Fruit fly (Drosophila melanogaster): Measurements from ENCODE around the gene CG12065.
A peak's percentile ranks its signal among the peaks of the same experiment; 100 is the strongest.

Gene CG12065

DNA sequence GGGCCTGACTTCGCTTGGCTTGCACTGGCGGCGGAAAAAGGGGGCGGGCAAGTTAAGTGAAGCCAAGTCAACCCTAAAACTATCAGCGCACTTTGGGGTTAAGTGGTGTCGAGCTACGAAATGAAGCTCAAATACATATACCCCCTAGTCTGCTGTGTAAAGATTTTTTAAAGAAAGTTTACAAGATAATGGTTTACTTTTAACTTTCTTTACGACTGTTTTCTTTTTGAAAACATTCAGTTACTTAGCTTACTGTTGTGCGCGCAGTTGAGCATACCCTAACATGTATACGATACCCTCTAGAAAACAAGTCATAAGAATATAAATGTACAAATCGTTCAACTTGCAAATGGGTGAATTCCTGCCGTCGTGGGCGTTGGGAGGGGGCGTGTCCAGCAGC lies 31.4 kb upstream of the CG12065 start (continued):
- TF ChIP-seq maf-S (GFP tag; optimal IDR thresholded peaks at IDR 0.05): no peak
- TF ChIP-seq CG32772 (GFP tag; IDR thresholded peaks at IDR 0.05): peak; percentile 32; the same call in 1 of the 2 replicates
- TF ChIP-seq amos (GFP tag; IDR thresholded peaks at IDR 0.05; ENCODE audit: partially characterized antibody): no peak
- TF ChIP-seq phol (tag; optimal IDR thresholded peaks at IDR 0.05): peak; percentile 28
- peak; percentile 58 for TF ChIP-seq CG2120 (GFP tag; optimal IDR thresholded peaks at IDR 0.05)
- no peak for TF ChIP-seq CG14860 (GFP tag; IDR thresholded peaks at IDR 0.05; ENCODE audit: partially characterized antibody)
- TF ChIP-seq CG18619 (GFP tag; optimal IDR thresholded peaks at IDR 0.05): no peak
- peak; percentile 41 for TF ChIP-seq Antp (GFP tag; optimal IDR thresholded peaks at IDR 0.05)
- 0 out of 3 replicates have a peak, but pooled peaks have one; percentile 29 for TF ChIP-seq Optix (GFP tag; IDR thresholded peaks at IDR 0.05)
- no peak for TF ChIP-seq Lpt (GFP tag; optimal IDR thresholded peaks at IDR 0.05)
- peak; percentile 69 for TF ChIP-seq Med (GFP tag)
- no peak for TF ChIP-seq prd (optimal IDR thresholded peaks at IDR 0.05)
- peak; percentile 46; the same call in 2 of the 3 replicates for TF ChIP-seq prd (GFP tag; IDR thresholded peaks at IDR 0.05)
- TF ChIP-seq CG7928 (GFP tag; optimal IDR thresholded peaks at IDR 0.05): no peak
- no peak for TF ChIP-seq Spps (tag; optimal IDR thresholded peaks at IDR 0.05)
- TF ChIP-seq dm (GFP tag; optimal IDR thresholded peaks at IDR 0.05): no peak
- TF ChIP-seq Blimp-1 (GFP tag; optimal IDR thresholded peaks at IDR 0.05): no peak
- TF ChIP-seq Atf3 (GFP tag; optimal IDR thresholded peaks at IDR 0.05): no peak
- no peak for TF ChIP-seq lola (GFP tag; optimal IDR thresholded peaks at IDR 0.05)
- TF ChIP-seq CG9932 (GFP tag; IDR thresholded peaks at IDR 0.05): peak; percentile 33; the same call in 1 of the 2 replicates
- no peak for TF ChIP-seq sd (tag; optimal IDR thresholded peaks at IDR 0.05)
- TF ChIP-seq CG8089 (GFP tag; optimal IDR thresholded peaks at IDR 0.05): peak; percentile 11
- TF ChIP-seq shn (GFP tag; optimal IDR thresholded peaks at IDR 0.05): peak; percentile 1
- 0 out of 2 replicates have a peak, but pooled peaks have one; percentile 6 for TF ChIP-seq ssp (GFP tag; IDR thresholded peaks at IDR 0.05)
- TF ChIP-seq Dip3 (GFP tag; optimal IDR thresholded peaks at IDR 0.05): no peak
- peak; percentile 13 for TF ChIP-seq Hsf (GFP tag; optimal IDR thresholded peaks at IDR 0.05)
- TF ChIP-seq CG16815 (GFP tag; optimal IDR thresholded peaks at IDR 0.05): no peak
- TF ChIP-seq CG18476 (GFP tag; optimal IDR thresholded peaks at IDR 0.05): peak; percentile 5
- no peak for TF ChIP-seq pzg (GFP tag; optimal IDR thresholded peaks at IDR 0.05)
- TF ChIP-seq CG13424 (tag; optimal IDR thresholded peaks at IDR 0.05): peak; percentile 29
- no peak for TF ChIP-seq ci (GFP tag; IDR thresholded peaks at IDR 0.05)
- TF ChIP-seq CG31441 (GFP tag; IDR thresholded peaks at IDR 0.05): peak; percentile 26; the same call in 1 of the 2 replicates
- no peak for TF ChIP-seq schlank (tag; optimal IDR thresholded peaks at IDR 0.05)
- peak; percentile 15 for TF ChIP-seq Ssrp (tag; optimal IDR thresholded peaks at IDR 0.05)
- 0 out of 3 replicates have a peak, but pooled peaks have one; percentile 26 for TF ChIP-seq CG34422 (GFP tag; IDR thresholded peaks at IDR 0.05)
- no peak for TF ChIP-seq gce (GFP tag; IDR thresholded peaks at IDR 0.05)
- TF ChIP-seq her (GFP tag; optimal IDR thresholded peaks at IDR 0.05): peak; percentile 18
- TF ChIP-seq CG14710 (tag; optimal IDR thresholded peaks at IDR 0.05): no peak
- peak; percentile 58; the same call in 1 of the 3 replicates for TF ChIP-seq CG7357 (GFP tag; IDR thresholded peaks at IDR 0.05)
- no peak for TF ChIP-seq CG7963 (GFP tag; IDR thresholded peaks at IDR 0.05; ENCODE audit: partially characterized antibody)
- TF ChIP-seq crp (GFP tag; optimal IDR thresholded peaks at IDR 0.05): no peak
- peak; percentile 10 for TF ChIP-seq CG16863 (GFP tag; optimal IDR thresholded peaks at IDR 0.05)
- TF ChIP-seq HmgZ (tag; optimal IDR thresholded peaks at IDR 0.05): peak; percentile 2
- peak; percentile 12 for TF ChIP-seq CG18262 (tag; optimal IDR thresholded peaks at IDR 0.05)
- peak; percentile 33 for TF ChIP-seq PHDP (tag; optimal IDR thresholded peaks at IDR 0.05)
- TF ChIP-seq Sox100B (GFP tag; optimal IDR thresholded peaks at IDR 0.05): no peak
- no peak for TF ChIP-seq pan (optimal IDR thresholded peaks at IDR 0.05)
- TF ChIP-seq pan (GFP tag; optimal IDR thresholded peaks at IDR 0.05 in 1 of 2, IDR thresholded peaks at IDR 0.05 in 1 of 2): peak in 1 of 2 experiments; percentile 39
- no peak for TF ChIP-seq CG10959 (GFP tag; IDR thresholded peaks at IDR 0.05)
- TF ChIP-seq Ada2b (GFP tag; IDR thresholded peaks at IDR 0.05): peak; percentile 47; the same call in 1 of the 2 replicates
- TF ChIP-seq CG4282 (GFP tag; optimal IDR thresholded peaks at IDR 0.05): no peak

All from whole organism, embryonic.